Worm (Caenorhabditis elegans): ENCODE data around the gene nspc-16.
A peak's percentile ranks its signal among the peaks of the same experiment; 100 is the strongest.

nspc-16 gene

ce11 chrX:14503282-14503681 is 20.1 kb upstream of the nspc-16 start:
- TF ChIP-seq nhr-77 (tag; optimal IDR thresholded peaks at IDR 0.05) (no peak), elt-1 (tag; optimal IDR thresholded peaks at IDR 0.05) (no peak), lsy-2 (tag; optimal IDR thresholded peaks at IDR 0.05) (peak in 1 of 2 experiments; percentile 44), nhr-12 (tag; optimal IDR thresholded peaks at IDR 0.05) (no peak), mab-5 (tag; optimal IDR thresholded peaks at IDR 0.05) (peak; percentile 23), unc-39 (tag; optimal IDR thresholded peaks at IDR 0.05) (no peak), gmeb-1 (tag; optimal IDR thresholded peaks at IDR 0.05) (no peak), elt-3 (tag; optimal IDR thresholded peaks at IDR 0.05) (no peak), blmp-1 (tag; optimal IDR thresholded peaks at IDR 0.05; ENCODE audit: insufficient read depth) (peak; percentile 4), ceh-16 (tag; optimal IDR thresholded peaks at IDR 0.05) (no peak), nhr-21 (tag; optimal IDR thresholded peaks at IDR 0.05) (peak; percentile 63), ceh-82 (tag; optimal IDR thresholded peaks at IDR 0.05) (no peak), snpc-4 (tag; optimal IDR thresholded peaks at IDR 0.05) (no peak), nhr-11 (tag; optimal IDR thresholded peaks at IDR 0.05) (no peak), F13H6.1 (tag; optimal IDR thresholded peaks at IDR 0.05) (peak; percentile 69), nhr-129 (tag; optimal IDR thresholded peaks at IDR 0.05) (peak; percentile 52), crh-2 (tag; optimal IDR thresholded peaks at IDR 0.05) (no peak), zag-1 (tag; optimal IDR thresholded peaks at IDR 0.05) (no peak), nhr-25 (tag; optimal IDR thresholded peaks at IDR 0.05) (peak; percentile 33), ama-1 (optimal IDR thresholded peaks at IDR 0.05) (no peak), C34F6.9 (tag; optimal IDR thresholded peaks at IDR 0.05) (peak; percentile 10), unc-55 (GFP tag; optimal IDR thresholded peaks at IDR 0.05) (no peak), nhr-6 (tag; optimal IDR thresholded peaks at IDR 0.05) (no peak), nhr-10 (tag; optimal IDR thresholded peaks at IDR 0.05) (no peak), ztf-1 (GFP tag; conservative IDR thresholded peaks at IDR 0.05) (no peak), lin-13 (GFP tag; optimal IDR thresholded peaks at IDR 0.05) (no peak), ztf-11 (tag; optimal IDR thresholded peaks at IDR 0.05) (no peak), ztf-4 (tag; optimal IDR thresholded peaks at IDR 0.05) (no peak), R02D3.7 (tag; optimal IDR thresholded peaks at IDR 0.05) (no peak), alr-1 (tag; optimal IDR thresholded peaks at IDR 0.05) (no peak), lin-39 (tag; optimal IDR thresholded peaks at IDR 0.05) (no peak), sem-4 (tag; optimal IDR thresholded peaks at IDR 0.05) (peak; percentile 75), skn-1 (tag; optimal IDR thresholded peaks at IDR 0.05) (no peak), nhr-237 (tag; optimal IDR thresholded peaks at IDR 0.05) (no peak), mbf-1 (tag; optimal IDR thresholded peaks at IDR 0.05) (no peak), Y55F3AM.14 (GFP tag; optimal IDR thresholded peaks at IDR 0.05) (no peak), sma-3 (GFP tag; optimal IDR thresholded peaks at IDR 0.05) (peak; percentile 63), fos-1 (tag; optimal IDR thresholded peaks at IDR 0.05) (peak; percentile 20), sma-9 (GFP tag; optimal IDR thresholded peaks at IDR 0.05) (peak; percentile 90), sma-9 (tag; optimal IDR thresholded peaks at IDR 0.05) (no peak), dmd-4 (tag; optimal IDR thresholded peaks at IDR 0.05) (no peak)

ce11 chrX:14503800-14504550 is 19.4 kb upstream of the nspc-16 start, which contains the start of gene M163.1:
M163.1 (minus strand) TSS chrX:14503824.
- TF ChIP-seq R02D3.7 (tag; optimal IDR thresholded peaks at IDR 0.05): no peak
- TF ChIP-seq ceh-16 (tag; optimal IDR thresholded peaks at IDR 0.05): peak; percentile 71
- TF ChIP-seq fos-1 (tag; optimal IDR thresholded peaks at IDR 0.05): peak; percentile 39
- TF ChIP-seq F13H6.1 (tag; optimal IDR thresholded peaks at IDR 0.05): peak; percentile 27
- TF ChIP-seq unc-62 (GFP tag; optimal IDR thresholded peaks at IDR 0.05): no peak
- peak; percentile 6 for TF ChIP-seq sma-9 (GFP tag; optimal IDR thresholded peaks at IDR 0.05)
- TF ChIP-seq sma-9 (tag; optimal IDR thresholded peaks at IDR 0.05): no peak
- TF ChIP-seq lin-11 (tag; optimal IDR thresholded peaks at IDR 0.05): no peak
- TF ChIP-seq nhr-129 (tag; optimal IDR thresholded peaks at IDR 0.05): no peak
